Fruit fly (Drosophila melanogaster): ENCODE results near the gene CG12531.

Gene CG12531

DNA sequence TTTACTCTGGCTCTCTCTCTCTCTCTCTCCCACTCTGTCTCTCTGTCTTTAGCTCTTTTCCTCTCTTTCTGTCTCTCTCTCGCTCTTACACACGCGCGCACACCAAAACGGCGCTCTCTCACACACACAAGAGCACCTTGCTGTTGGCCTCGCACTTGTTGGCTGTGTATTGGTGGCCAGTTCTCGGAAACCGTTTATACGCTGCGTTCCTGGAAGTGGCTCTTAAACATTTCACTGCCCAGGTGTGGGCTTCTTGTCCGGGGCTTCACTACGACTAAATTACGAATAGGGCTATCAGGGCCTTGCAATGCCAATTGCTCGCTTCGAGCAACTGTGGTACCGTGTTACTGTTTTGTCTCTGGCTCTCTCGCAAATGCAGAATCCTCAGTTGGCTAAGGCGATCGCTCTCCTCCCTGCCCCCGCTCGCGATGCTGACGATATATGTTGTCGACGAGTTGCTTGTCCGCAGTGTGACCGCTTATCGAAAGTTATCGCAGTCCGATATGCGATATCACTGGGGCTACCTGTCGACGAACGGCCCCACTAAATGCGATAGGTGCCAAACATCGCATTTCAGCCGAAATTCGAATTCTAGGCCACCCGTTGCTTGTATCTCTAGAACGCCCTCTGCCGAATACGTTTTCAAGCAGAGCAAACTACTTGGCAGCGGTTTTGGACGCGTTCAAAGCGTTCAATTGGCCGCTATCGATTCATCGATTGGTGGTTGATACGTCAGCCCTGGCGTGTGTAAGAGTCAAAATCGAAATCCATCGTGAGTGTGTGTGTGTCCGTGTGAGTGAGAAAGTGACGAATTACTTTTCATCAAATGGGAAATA, 35.5 kb upstream of the CG12531 start, which contains the start of the genes dome and Ubqn (continued):
- TF ChIP-seq NfI (GFP tag; optimal IDR thresholded peaks at IDR 0.05) (no peak), zfh1 (GFP tag; IDR thresholded peaks at IDR 0.05) (no peak), slp2 (GFP tag; optimal IDR thresholded peaks at IDR 0.05) (no peak), disco-r (GFP tag; optimal IDR thresholded peaks at IDR 0.05) (no peak), Sox102F (GFP tag; optimal IDR thresholded peaks at IDR 0.05) (no peak), E2f1 (GFP tag; IDR thresholded peaks at IDR 0.05) (no peak), br (optimal IDR thresholded peaks at IDR 0.05) (no peak), Poxn (GFP tag; IDR thresholded peaks at IDR 0.05) (no peak), YL-1 (GFP tag; optimal IDR thresholded peaks at IDR 0.05) (peak; percentile 61), Sry-β (GFP tag; optimal IDR thresholded peaks at IDR 0.05) (peak; percentile 58), bsh (GFP tag; optimal IDR thresholded peaks at IDR 0.05) (peak in 1 of 2 experiments; percentile 25), Blimp-1 (GFP tag; optimal IDR thresholded peaks at IDR 0.05) (no peak), CG15514 (GFP tag; optimal IDR thresholded peaks at IDR 0.05) (peak; percentile 60), en (GFP tag; optimal IDR thresholded peaks at IDR 0.05) (no peak), psq (GFP tag; optimal IDR thresholded peaks at IDR 0.05) (no peak), HLHmδ (GFP tag; optimal IDR thresholded peaks at IDR 0.05) (no peak), mld (GFP tag; IDR thresholded peaks at IDR 0.05; ENCODE audit: partially characterized antibody) (peak; percentile 68; the same call in 2 of the 3 replicates), caup (GFP tag; optimal IDR thresholded peaks at IDR 0.05; ENCODE audit: severe bottlenecking) (no peak), CG9797 (GFP tag; optimal IDR thresholded peaks at IDR 0.05) (peak; percentile 98), B-H2 (GFP tag; optimal IDR thresholded peaks at IDR 0.05) (no peak), CG8924 (tag; optimal IDR thresholded peaks at IDR 0.05) (peak; percentile 36), ERR (GFP tag; optimal IDR thresholded peaks at IDR 0.05) (no peak), Max (GFP tag; optimal IDR thresholded peaks at IDR 0.05) (peak; percentile 1), CG13775 (GFP tag; optimal IDR thresholded peaks at IDR 0.05) (peak; percentile 16), Dref (GFP tag; IDR thresholded peaks at IDR 0.05) (peak; percentile 86), sima (GFP tag; optimal IDR thresholded peaks at IDR 0.05) (no peak), kay (GFP tag; optimal IDR thresholded peaks at IDR 0.05) (peak; percentile 71), CG10267 (tag; optimal IDR thresholded peaks at IDR 0.05) (peak; percentile 58), CG33557 (GFP tag; optimal IDR thresholded peaks at IDR 0.05) (no peak), Sin3A (optimal IDR thresholded peaks at IDR 0.05) (peak; percentile 100), CG3065 (GFP tag; optimal IDR thresholded peaks at IDR 0.05) (no peak), CG12391 (tag; optimal IDR thresholded peaks at IDR 0.05) (peak; percentile 6), CG18476 (GFP tag; optimal IDR thresholded peaks at IDR 0.05) (no peak), CG4404 (GFP tag; IDR thresholded peaks at IDR 0.05) (no peak), CG13123 (GFP tag; optimal IDR thresholded peaks at IDR 0.05) (no peak), hkb (optimal IDR thresholded peaks at IDR 0.05) (peak; percentile 63), hkb (GFP tag; IDR thresholded peaks at IDR 0.05) (0 out of 2 replicates have a peak, but pooled peaks have one; percentile 22), CG10565 (GFP tag; optimal IDR thresholded peaks at IDR 0.05) (no peak), CG31441 (GFP tag; IDR thresholded peaks at IDR 0.05) (no peak), kni (GFP tag; optimal IDR thresholded peaks at IDR 0.05) (peak; percentile 34), Xrp1 (GFP tag; IDR thresholded peaks at IDR 0.05) (no peak), Dad (GFP tag; optimal IDR thresholded peaks at IDR 0.05) (no peak), CG15479 (GFP tag; optimal IDR thresholded peaks at IDR 0.05) (no peak), Dip3 (GFP tag; optimal IDR thresholded peaks at IDR 0.05) (peak; percentile 36), shn (GFP tag; optimal IDR thresholded peaks at IDR 0.05) (no peak), inv (GFP tag; IDR thresholded peaks at IDR 0.05; ENCODE audit: partially characterized antibody) (peak; percentile 93), CG34376 (GFP tag; optimal IDR thresholded peaks at IDR 0.05) (peak; percentile 84), hb (GFP tag; IDR thresholded peaks at IDR 0.05; ENCODE audit: partially characterized antibody) (peak; percentile 93), CG2129 (GFP tag; IDR thresholded peaks at IDR 0.05; ENCODE audit: partially characterized antibody) (peak; percentile 56; the same call in 1 of the 2 replicates)
